Fruit fly (Drosophila melanogaster): ENCODE results near the gene NKCC.

dm6 chr3R:5482790-5483189 lies 19.7 kb downstream of the NKCC start:
- TF ChIP-seq insv (optimal IDR thresholded peaks at IDR 0.05) (no peak), psq (optimal IDR thresholded peaks at IDR 0.05) (no peak), ttk (optimal IDR thresholded peaks at IDR 0.05) (peak; percentile 92), Myc (optimal IDR thresholded peaks at IDR 0.05) (no peak), Sin3A (optimal IDR thresholded peaks at IDR 0.05) (no peak), h (optimal IDR thresholded peaks at IDR 0.05) (no peak)

Data from Kc167 (cell line).